Worm (Caenorhabditis elegans) whole organism, late embryonic: ENCODE data around the gene grl-7.

Experiments
- ahr-1 ChIP-seq: sonication (generic microtip); optimal IDR thresholded peaks from 2 replicates; lab custom pipeline; 2016; ENCODE audit warnings: missing genetic modification characterization, missing compliant biosample characterization
- ama-1 ChIP-seq: fragments of 150-350 bp; optimal IDR thresholded peaks from 2 replicates; lab custom pipeline; 2014
- elt-4 ChIP-seq: sonication (generic microtip); optimal IDR thresholded peaks from 2 replicates; lab custom pipeline; 2016; ENCODE audit warnings: missing genetic modification characterization, missing compliant biosample characterization
- ets-4 ChIP-seq: sonication (generic microtip); optimal IDR thresholded peaks from 2 replicates; lab custom pipeline; 2016; ENCODE audit warnings: missing genetic modification characterization, missing compliant biosample characterization
- fkh-10 ChIP-seq: fragments of 150-350 bp; optimal IDR thresholded peaks from 2 replicates; lab custom pipeline; 2014; ENCODE audit warnings: missing biosample characterization, missing genetic modification reagents, missing genetic modification characterization
- pha-4 ChIP-seq: fragments of 150-350 bp; optimal IDR thresholded peaks from 2 replicates; lab custom pipeline; 2018; ENCODE audit warnings: missing biosample characterization, missing genetic modification reagents, missing genetic modification characterization
- pros-1 ChIP-seq: fragments of 150-350 bp; optimal IDR thresholded peaks from 2 replicates; lab custom pipeline; 2014; ENCODE audit warnings: missing biosample characterization, missing genetic modification reagents, missing genetic modification characterization
- syd-9 ChIP-seq: sonication (generic microtip); optimal IDR thresholded peaks from 2 replicates; lab custom pipeline; 2016; ENCODE audit warnings: mild to moderate bottlenecking, missing genetic modification characterization, moderate library complexity, missing compliant biosample characterization

- TF ChIP-seq ets-4 (tag; lab: Kevin White, UChicago) (no peak), fkh-10 (GFP tag; lab: Kevin White, UChicago) (no peak), ahr-1 (no peak), syd-9 (tag; lab: Kevin White, UChicago) (no peak), ama-1 (lab: Kevin White, UChicago) (no peak), pha-4 (tag; lab: Kevin White, UChicago) (no peak), elt-4 (no peak), pros-1 (tag; lab: Kevin White, UChicago) (no peak)
These were observed 12.6 kb downstream of the grl-7 start, which contains the start of gene T02E9.6 for ce11 chrV:11334193-11334592.
